Worm (Caenorhabditis elegans) whole organism, mixed stage, embryonic: ENCODE measurements around the gene pipp-4P.

Experiments used
- ces-1 ChIP-seq: fragments of 150-350 bp; optimal IDR thresholded peaks from 2 replicates; lab custom pipeline; 2014; ENCODE audit warnings: missing biosample characterization, missing genetic modification reagents, missing genetic modification characterization
- hlh-1 ChIP-seq: fragments of 150-350 bp; optimal IDR thresholded peaks from 2 replicates; lab custom pipeline; 2014; ENCODE audit warnings: missing biosample characterization, missing genetic modification reagents, missing genetic modification characterization
- lsy-2 ChIP-seq: fragments of 150-350 bp; optimal IDR thresholded peaks from 2 replicates; lab custom pipeline; 2014; ENCODE audit warnings: missing biosample characterization, missing genetic modification characterization
- unc-39 ChIP-seq: fragments of 150-350 bp; optimal IDR thresholded peaks from 2 replicates; lab custom pipeline; 2014; ENCODE audit warnings: missing biosample characterization, missing genetic modification characterization

DNA sequence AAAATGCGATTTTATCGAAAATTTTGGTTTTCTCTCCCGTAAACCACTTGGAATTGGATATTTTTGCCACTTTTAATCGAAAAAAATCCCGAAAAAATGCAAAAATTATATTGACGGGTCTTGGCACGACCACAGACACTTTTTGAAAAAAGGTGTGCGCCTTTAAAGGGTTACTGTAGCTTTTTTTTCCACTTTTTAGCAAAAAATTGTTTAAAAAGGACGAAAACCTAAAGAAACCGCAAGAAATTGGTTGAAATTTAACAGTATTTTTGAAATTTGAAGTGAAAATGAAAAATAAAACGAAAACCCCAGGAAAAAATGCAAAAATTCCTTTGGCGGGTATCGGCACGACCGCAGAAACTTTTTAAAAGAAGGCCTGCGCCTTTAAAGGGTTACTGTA lies 37.2 kb upstream of the pipp-4P start:
- TF ChIP-seq unc-39, result no peak
- TF ChIP-seq ces-1 (GFP tag; lab: Kevin White, UChicago), result no peak
- no peak for TF ChIP-seq lsy-2 (tag; lab: Kevin White, UChicago)
- TF ChIP-seq hlh-1 (tag; lab: Kevin White, UChicago), result no peak
